Worm (Caenorhabditis elegans) whole organism, early embryonic: ENCODE measurements around the gene msp-10.

ENCODE experiments used
- B0310.2 ChIP-seq: sonication (generic microtip); optimal IDR thresholded peaks from 2 replicates; lab custom pipeline; 2016; ENCODE audit warnings: mild to moderate bottlenecking, missing genetic modification characterization, missing compliant biosample characterization
- aly-1 ChIP-seq: sonication (generic microtip); optimal IDR thresholded peaks from 2 replicates; lab custom pipeline; 2016; ENCODE audit warnings: missing genetic modification characterization, missing compliant biosample characterization
- ama-1 ChIP-seq: fragments of 150-350 bp; optimal IDR thresholded peaks from 2 replicates; lab custom pipeline; 2014
- ceh-13 ChIP-seq: fragments of 200-800 bp; sonication (Bioruptor generic); optimal IDR thresholded peaks from 2 replicates; lab custom pipeline; 2018; ENCODE audit warnings: mild to moderate bottlenecking, missing genetic modification characterization, missing compliant biosample characterization
- flt-1 ChIP-seq: fragments of 200-800 bp; sonication (Bioruptor generic); IDR thresholded peaks from 2 replicates; pipeline ENCODE4 v1.3.6; 2022; ENCODE audit warnings: missing genetic modification characterization, missing compliant biosample characterization
- hmbx-1 ChIP-seq: sonication (generic microtip); optimal IDR thresholded peaks from 2 replicates; lab custom pipeline; 2016; ENCODE audit warnings: mild to moderate bottlenecking, missing genetic modification characterization, missing compliant biosample characterization
- hnd-1 ChIP-seq: sonication (generic microtip); optimal IDR thresholded peaks from 2 replicates; lab custom pipeline; 2016; ENCODE audit warnings: missing genetic modification characterization, missing compliant biosample characterization
- scrt-1 ChIP-seq: fragments of 200-800 bp; sonication (Bioruptor generic); IDR thresholded peaks from 2 replicates; pipeline ENCODE4 v1.3.6; 2022; ENCODE audit warnings: missing genetic modification characterization, missing compliant biosample characterization
- tbx-11 ChIP-seq: fragments of 200-800 bp; sonication (Bioruptor generic); IDR thresholded peaks from 2 replicates; pipeline ENCODE4 v1.3.6; 2022; ENCODE audit warnings: missing genetic modification characterization, missing compliant biosample characterization
- tbx-37 ChIP-seq: fragments of 200-800 bp; sonication (Bioruptor generic); conservative IDR thresholded peaks from 2 replicates; pipeline ENCODE4 v1.3.6; 2022; ENCODE audit warnings: missing genetic modification reagents, missing genetic modification characterization, missing compliant biosample characterization

DNA sequence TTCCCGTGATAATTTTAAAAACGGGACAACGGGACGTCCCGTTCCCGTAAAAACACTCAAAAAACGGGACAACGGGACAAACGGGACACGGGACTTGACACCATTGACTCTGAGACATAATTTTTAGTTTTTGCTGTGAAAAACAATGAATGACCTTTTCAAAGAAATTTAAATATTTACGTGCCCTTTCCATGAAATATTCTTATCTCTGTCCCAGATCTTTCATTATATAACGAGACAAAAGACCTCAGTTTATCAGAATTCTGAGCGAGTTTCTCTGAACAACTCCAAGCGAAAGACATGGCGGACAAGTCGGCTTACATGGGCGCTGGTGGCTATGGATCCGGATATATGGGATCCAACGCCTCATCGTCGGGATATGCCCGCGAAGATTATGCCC lies 6.3 kb downstream of the msp-10 start, which contains the start of gene nspd-2:
- TF ChIP-seq ama-1 (lab: Kevin White, UChicago) (no peak), tbx-37 (GFP tag; lab: Robert Waterston, UW) (no peak), tbx-11 (GFP tag; lab: Robert Waterston, UW) (no peak), flt-1 (GFP tag; lab: Robert Waterston, UW) (no peak), hmbx-1 (tag; lab: Kevin White, UChicago) (no peak), aly-1 (no peak), B0310.2 (tag; lab: Kevin White, UChicago) (no peak), hnd-1 (tag; lab: Kevin White, UChicago) (no peak), ceh-13 (no peak), scrt-1 (GFP tag; lab: Robert Waterston, UW) (no peak)
